Worm (Caenorhabditis elegans) whole organism, L3 larva: Measurements from ENCODE around the gene plc-4.
A peak's percentile ranks its signal among the peaks of the same experiment; 100 is the strongest.

Experiments used
- aly-2 ChIP-seq: fragments of 150-350 bp; optimal IDR thresholded peaks from 2 replicates; lab custom pipeline; 2014; ENCODE audit warnings: missing biosample characterization, missing genetic modification characterization
- ama-1 ChIP-seq: fragments of 150-350 bp; optimal IDR thresholded peaks from 2 replicates; lab custom pipeline; 2018
- ceh-82 ChIP-seq: fragments of 150-350 bp; optimal IDR thresholded peaks from 2 replicates; lab custom pipeline; 2014; ENCODE audit warnings: missing biosample characterization, missing genetic modification characterization
- elt-1 ChIP-seq: fragments of 150-350 bp; optimal IDR thresholded peaks from 2 replicates; lab custom pipeline; 2014; ENCODE audit warnings: missing biosample characterization, missing genetic modification characterization
- nfya-1 ChIP-seq: sonication (generic microtip); optimal IDR thresholded peaks from 2 replicates; lab custom pipeline; 2017; ENCODE audit warnings: missing genetic modification characterization, mild to moderate bottlenecking, missing compliant biosample characterization, antibody characterized with exemption, moderate library complexity; ENCODE audit not compliant: insufficient read depth
- nhr-12 ChIP-seq: fragments of 150-350 bp; optimal IDR thresholded peaks from 2 replicates; lab custom pipeline; 2014; ENCODE audit warnings: missing biosample characterization, missing genetic modification characterization
- snpc-4 ChIP-seq: fragments of 150-350 bp; optimal IDR thresholded peaks from 2 replicates; lab custom pipeline; 2014; ENCODE audit warnings: missing biosample characterization, missing genetic modification characterization
- tbx-2 ChIP-seq: sonication (generic microtip); optimal IDR thresholded peaks from 2 replicates; lab custom pipeline; 2016; ENCODE audit warnings: mild to moderate bottlenecking, missing genetic modification characterization, missing compliant biosample characterization

DNA sequence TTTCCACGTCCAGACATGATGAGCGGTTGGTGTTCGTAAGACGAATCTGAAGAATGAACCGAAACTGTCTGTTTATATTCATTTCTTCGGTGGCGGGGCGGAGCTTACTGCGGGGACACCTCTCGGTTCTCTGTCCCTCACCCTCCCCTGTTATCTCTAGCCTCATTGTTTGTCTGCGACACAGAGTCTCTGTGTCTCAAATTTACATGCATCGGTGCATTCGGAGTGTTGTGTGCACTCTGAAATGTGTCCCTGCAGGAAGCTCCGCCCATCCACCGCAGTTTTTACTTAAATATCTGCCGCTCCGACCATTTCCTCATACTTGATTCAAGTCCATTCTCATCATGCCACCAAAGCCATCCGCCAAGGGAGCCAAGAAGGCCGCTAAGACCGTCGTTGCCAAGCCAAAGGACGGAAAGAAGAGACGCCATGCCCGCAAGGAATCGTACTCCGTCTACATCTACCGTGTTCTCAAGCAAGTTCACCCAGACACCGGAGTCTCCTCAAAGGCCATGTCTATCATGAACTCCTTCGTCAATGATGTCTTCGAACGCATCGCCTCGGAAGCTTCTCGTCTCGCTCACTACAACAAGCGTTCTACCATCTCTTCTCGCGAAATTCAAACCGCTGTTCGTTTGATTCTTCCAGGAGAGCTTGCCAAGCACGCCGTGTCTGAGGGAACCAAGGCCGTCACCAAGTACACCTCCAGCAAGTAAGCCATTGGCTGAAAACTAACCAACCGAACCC is 26.1 kb downstream of the plc-4 start, which contains the start of the genes his-61 and his-62:
- TF ChIP-seq aly-2 (tag; lab: Kevin White, UChicago), result no peak
- TF ChIP-seq ama-1 (lab: Kevin White, UChicago), result no peak
- TF ChIP-seq nhr-12, result no peak
- no peak for TF ChIP-seq tbx-2
- peak; percentile 49 for TF ChIP-seq nfya-1
- peak; percentile 82 for TF ChIP-seq snpc-4 (tag; lab: Kevin White, UChicago)
- TF ChIP-seq ceh-82 (tag; lab: Kevin White, UChicago), result no peak
- peak; percentile 42 for TF ChIP-seq elt-1 (tag; lab: Kevin White, UChicago)
